Worm (Caenorhabditis elegans) whole organism, L4 larva: ENCODE measurements around the gene clec-3.

Experiments used
- D1046.2 ChIP-seq: fragments of 200-800 bp; sonication (Bioruptor generic); IDR thresholded peaks from 2 replicates; pipeline ENCODE4 v1.3.6; 2022; ENCODE audit warnings: missing genetic modification characterization, missing compliant biosample characterization
- F10B5.3 ChIP-seq: sonication (generic microtip); optimal IDR thresholded peaks from 2 replicates; lab custom pipeline; 2016; ENCODE audit warnings: mild to moderate bottlenecking, missing genetic modification characterization, missing compliant biosample characterization
- F26F4.8 ChIP-seq: fragments of 200-800 bp; sonication (Bioruptor generic); conservative IDR thresholded peaks from 2 replicates; pipeline ENCODE4 v1.3.6; 2022; ENCODE audit warnings: missing genetic modification characterization, missing compliant biosample characterization
- F44E2.7 ChIP-seq: fragments of 200-800 bp; sonication (Bioruptor generic); IDR thresholded peaks from 2 replicates; pipeline ENCODE4 v2.1.2; 2022; ENCODE audit warnings: missing genetic modification characterization, missing compliant biosample characterization
- R02D3.7 ChIP-seq: fragments of 150-350 bp; sonication (generic microtip); optimal IDR thresholded peaks from 3 replicates; lab custom pipeline; 2014; ENCODE audit warnings: missing biosample characterization, missing genetic modification characterization
- T20F7.1 ChIP-seq: fragments of 200-800 bp; sonication (Bioruptor generic); optimal IDR thresholded peaks from 2 replicates; lab custom pipeline; 2018; ENCODE audit warnings: mild to moderate bottlenecking, missing genetic modification characterization, missing compliant biosample characterization
- ZK546.5 ChIP-seq, 2 experiments: sonication (generic microtip); optimal IDR thresholded peaks; 2 replicates each; lab custom pipeline; 2017; ENCODE audit warnings: missing biosample characterization in 2 of 2, missing genetic modification characterization in 2 of 2
- aha-1 ChIP-seq: fragments of 150-350 bp; peaks from one replicate; lab custom pipeline; 2014; ENCODE audit warnings: missing biosample characterization, missing genetic modification characterization
- attf-4 ChIP-seq: sonication (generic microtip); optimal IDR thresholded peaks from 3 replicates; lab custom pipeline; 2017; ENCODE audit warnings: missing biosample characterization, missing genetic modification characterization
- ceh-32 ChIP-seq: sonication (generic microtip); optimal IDR thresholded peaks from 2 replicates; lab custom pipeline; 2016; ENCODE audit warnings: mild to moderate bottlenecking, missing genetic modification characterization, missing compliant biosample characterization; ENCODE audit not compliant: poor library complexity
- ceh-44 ChIP-seq: fragments of 200-800 bp; sonication (Bioruptor generic); IDR thresholded peaks from 2 replicates; pipeline ENCODE4 v1.3.6; 2022; ENCODE audit warnings: missing genetic modification reagents, missing genetic modification characterization, missing compliant biosample characterization
- ceh-82 ChIP-seq: sonication (generic microtip); optimal IDR thresholded peaks from 2 replicates; lab custom pipeline; 2017; ENCODE audit warnings: missing biosample characterization, missing genetic modification characterization
- ctbp-1 ChIP-seq: fragments of 200-800 bp; sonication (Bioruptor generic); IDR thresholded peaks from 2 replicates; pipeline ENCODE4 v1.3.6; 2022; ENCODE audit warnings: missing genetic modification reagents, missing genetic modification characterization, missing compliant biosample characterization
- daf-12 ChIP-seq: fragments of 150-350 bp; optimal IDR thresholded peaks from 2 replicates; lab custom pipeline; 2014; ENCODE audit warnings: missing biosample characterization, missing genetic modification reagents, missing genetic modification characterization
- daf-16 ChIP-seq, 3 experiments: sonication (generic microtip); optimal IDR thresholded peaks; 2 replicates each; lab custom pipeline; 2016 to 2017; ENCODE audit warnings: missing genetic modification characterization in 3 of 3, missing genetic modification reagents in 3 of 3, mild to moderate bottlenecking in 2 of 3, missing compliant biosample characterization in 2 of 3, missing biosample characterization in 1 of 3, moderate library complexity in 1 of 3
- egl-27 ChIP-seq: sonication (generic microtip); optimal IDR thresholded peaks from 3 replicates; lab custom pipeline; 2017; ENCODE audit warnings: missing biosample characterization, missing genetic modification reagents, missing genetic modification characterization
- egl-43 ChIP-seq: fragments of 200-800 bp; sonication (Bioruptor generic); IDR thresholded peaks from 2 replicates; pipeline ENCODE4 v1.3.6; 2022; ENCODE audit warnings: missing genetic modification reagents, missing genetic modification characterization, missing compliant biosample characterization
- fos-1 ChIP-seq: fragments of 150-350 bp; optimal IDR thresholded peaks from 2 replicates; lab custom pipeline; 2014; ENCODE audit warnings: missing biosample characterization, missing genetic modification characterization
- gei-8 ChIP-seq: fragments of 200-800 bp; sonication (Bioruptor generic); optimal IDR thresholded peaks from 2 replicates; lab custom pipeline; 2018; ENCODE audit warnings: mild to moderate bottlenecking, missing genetic modification characterization, missing compliant biosample characterization
- hlh-30 ChIP-seq: sonication (generic microtip); optimal IDR thresholded peaks from 2 replicates; lab custom pipeline; 2017; ENCODE audit warnings: antibody characterized with exemption, mild to moderate bottlenecking, missing genetic modification characterization, missing compliant biosample characterization; ENCODE audit not compliant: insufficient read depth
- jun-1 ChIP-seq: fragments of 150-350 bp; optimal IDR thresholded peaks from 2 replicates; lab custom pipeline; 2014; ENCODE audit warnings: missing biosample characterization, missing genetic modification reagents, missing genetic modification characterization
- lin-29 ChIP-seq: fragments of 200-800 bp; sonication (Bioruptor generic); IDR thresholded peaks from 2 replicates; pipeline ENCODE4 v1.3.6; 2022; ENCODE audit warnings: missing genetic modification reagents, missing genetic modification characterization, missing compliant biosample characterization
- lin-38 ChIP-seq: fragments of 200-800 bp; sonication (Bioruptor generic); IDR thresholded peaks from 2 replicates; pipeline ENCODE4 v1.3.6; 2022; ENCODE audit warnings: missing genetic modification reagents, missing genetic modification characterization, missing compliant biosample characterization
- lin-39 ChIP-seq: fragments of 150-350 bp; optimal IDR thresholded peaks from 2 replicates; lab custom pipeline; 2014; ENCODE audit warnings: missing biosample characterization, missing genetic modification reagents, missing genetic modification characterization
- madf-5 ChIP-seq, 2 experiments: fragments of 200-800 bp; sonication (Bioruptor generic); IDR thresholded peaks; 2 replicates each; pipeline ENCODE4 v1.3.6; 2022; ENCODE audit warnings: missing compliant biosample characterization in 2 of 2, missing genetic modification characterization in 2 of 2
- mdl-1 ChIP-seq, 2 experiments: fragments of 150-350 bp in 1 of 2; sonication (generic microtip) in 1 of 2; optimal IDR thresholded peaks; 2 replicates each; lab custom pipeline; 2014 to 2017; ENCODE audit warnings: missing biosample characterization in 2 of 2, missing genetic modification characterization in 2 of 2
- mep-1 ChIP-seq: fragments of 150-350 bp; sonication (generic microtip); optimal IDR thresholded peaks from 3 replicates; lab custom pipeline; 2014; ENCODE audit warnings: missing biosample characterization, missing genetic modification characterization
- mxl-3 ChIP-seq: fragments of 200-800 bp; sonication (Bioruptor generic); optimal IDR thresholded peaks from 2 replicates; lab custom pipeline; 2018; ENCODE audit warnings: mild to moderate bottlenecking, missing genetic modification characterization, missing compliant biosample characterization
- nhr-102 ChIP-seq: sonication (generic microtip); optimal IDR thresholded peaks from 2 replicates; lab custom pipeline; 2016; ENCODE audit warnings: mild to moderate bottlenecking, missing genetic modification characterization, moderate library complexity, missing compliant biosample characterization
- nhr-237 ChIP-seq: sonication (generic microtip); optimal IDR thresholded peaks from 2 replicates; lab custom pipeline; 2017; ENCODE audit warnings: missing biosample characterization, missing genetic modification characterization
- nhr-25 ChIP-seq: sonication (generic microtip); optimal IDR thresholded peaks from 2 replicates; lab custom pipeline; 2017; ENCODE audit warnings: missing genetic modification characterization, mild to moderate bottlenecking, missing compliant biosample characterization, antibody characterized with exemption, moderate library complexity, borderline replicate concordance; ENCODE audit not compliant: insufficient read depth
- nhr-76 ChIP-seq: fragments of 150-350 bp; optimal IDR thresholded peaks from 2 replicates; lab custom pipeline; 2014; ENCODE audit warnings: missing biosample characterization, missing genetic modification characterization
- nhr-77 ChIP-seq: fragments of 150-350 bp; optimal IDR thresholded peaks from 2 replicates; lab custom pipeline; 2014; ENCODE audit warnings: missing biosample characterization, missing genetic modification characterization
- php-3 ChIP-seq: fragments of 200-800 bp; sonication (Bioruptor generic); IDR thresholded peaks from 2 replicates; pipeline ENCODE4 v1.3.6; 2022; ENCODE audit warnings: missing genetic modification reagents, missing genetic modification characterization, missing compliant biosample characterization
- saeg-2 ChIP-seq: fragments of 200-800 bp; sonication (Bioruptor generic); IDR thresholded peaks from 2 replicates; pipeline ENCODE4 v1.3.6; 2022; ENCODE audit warnings: missing genetic modification reagents, missing genetic modification characterization, missing compliant biosample characterization
- sdz-12 ChIP-seq: fragments of 200-800 bp; sonication (Bioruptor generic); optimal IDR thresholded peaks from 2 replicates; lab custom pipeline; 2018; ENCODE audit warnings: mild to moderate bottlenecking, missing genetic modification characterization, missing compliant biosample characterization
- skn-1 ChIP-seq: fragments of 150-350 bp; optimal IDR thresholded peaks from 2 replicates; lab custom pipeline; 2014; ENCODE audit warnings: missing biosample characterization, missing genetic modification characterization
- snpc-1.2 ChIP-seq: fragments of 200-800 bp; sonication (Bioruptor generic); IDR thresholded peaks from 2 replicates; pipeline ENCODE4 v1.3.6; 2022; ENCODE audit warnings: missing genetic modification reagents, missing genetic modification characterization, missing compliant biosample characterization
- spr-1 ChIP-seq: sonication (generic microtip); optimal IDR thresholded peaks from 2 replicates; lab custom pipeline; 2016; ENCODE audit warnings: mild to moderate bottlenecking, missing genetic modification characterization, missing compliant biosample characterization
- spr-3 ChIP-seq: fragments of 200-800 bp; sonication (Bioruptor generic); optimal IDR thresholded peaks from 2 replicates; lab custom pipeline; 2018; ENCODE audit warnings: mild to moderate bottlenecking, missing genetic modification characterization, missing compliant biosample characterization
- unc-130 ChIP-seq: sonication (generic microtip); optimal IDR thresholded peaks from 2 replicates; lab custom pipeline; 2016; ENCODE audit warnings: missing genetic modification reagents, missing genetic modification characterization, missing compliant biosample characterization
- vab-7 ChIP-seq: fragments of 200-800 bp; sonication (Bioruptor generic); IDR thresholded peaks from 2 replicates; pipeline ENCODE4 v1.3.6; 2022; ENCODE audit warnings: missing genetic modification reagents, missing genetic modification characterization, missing compliant biosample characterization
- zag-1 ChIP-seq: fragments of 150-350 bp; optimal IDR thresholded peaks from 2 replicates; lab custom pipeline; 2014; ENCODE audit warnings: missing biosample characterization, missing genetic modification characterization
- zfp-2 ChIP-seq: sonication (generic microtip); optimal IDR thresholded peaks from 2 replicates; lab custom pipeline; 2016; ENCODE audit warnings: mild to moderate bottlenecking, missing genetic modification characterization, missing compliant biosample characterization
- zfp-3 ChIP-seq: fragments of 200-800 bp; sonication (Bioruptor generic); conservative IDR thresholded peaks from 2 replicates; pipeline ENCODE4 v1.3.6; 2022; ENCODE audit warnings: missing genetic modification reagents, missing genetic modification characterization, missing compliant biosample characterization
- zip-11 ChIP-seq: fragments of 200-800 bp; sonication (Bioruptor generic); IDR thresholded peaks from 2 replicates; pipeline ENCODE4 v1.3.6; 2022; ENCODE audit warnings: missing genetic modification characterization, missing compliant biosample characterization
- ztf-11 ChIP-seq: fragments of 150-350 bp; optimal IDR thresholded peaks from 2 replicates; lab custom pipeline; 2014; ENCODE audit warnings: missing biosample characterization, missing genetic modification characterization
- ztf-7 ChIP-seq: fragments of 150-350 bp; optimal IDR thresholded peaks from 2 replicates; lab custom pipeline; 2014; ENCODE audit warnings: missing biosample characterization, missing genetic modification characterization

The clec-3 gene

DNA sequence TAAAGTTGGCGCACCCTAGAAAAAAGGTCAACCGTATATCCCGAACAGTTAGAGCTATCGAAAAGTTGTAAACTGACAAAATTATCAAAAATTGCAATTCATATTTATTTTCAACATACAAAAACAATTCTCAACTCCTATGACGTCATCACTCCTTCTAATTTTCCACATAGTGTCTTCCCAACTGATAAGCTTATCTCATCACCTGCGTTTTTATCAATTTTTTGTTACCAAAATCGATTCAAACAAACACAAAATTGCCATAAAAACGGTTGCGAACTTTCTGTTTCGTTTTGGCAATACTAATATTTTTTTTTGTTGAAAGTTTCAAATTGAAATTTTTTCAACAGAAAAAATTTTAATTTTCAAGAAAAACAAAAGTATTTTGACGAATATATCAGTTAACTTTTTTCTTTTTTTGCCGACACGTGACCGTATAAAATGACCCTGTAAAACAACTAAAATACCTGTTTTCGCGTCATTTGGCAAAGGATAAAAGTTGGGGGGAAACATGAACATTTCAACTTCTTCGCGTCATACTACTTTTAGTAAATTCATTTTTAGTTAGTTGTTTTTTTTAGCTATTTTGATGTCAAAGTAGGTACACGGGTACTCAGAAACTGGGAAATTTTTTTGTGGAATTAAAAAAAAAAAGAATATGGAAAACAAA, 44.0 kb downstream of the clec-3 start (continued):
- TF ChIP-seq mdl-1 (tag; optimal IDR thresholded peaks at IDR 0.05; lab: Kevin White, UChicago) (peak in 1 of 2 experiments; percentile 12), attf-4 (tag; lab: Kevin White, UChicago) (no peak)

DNA sequence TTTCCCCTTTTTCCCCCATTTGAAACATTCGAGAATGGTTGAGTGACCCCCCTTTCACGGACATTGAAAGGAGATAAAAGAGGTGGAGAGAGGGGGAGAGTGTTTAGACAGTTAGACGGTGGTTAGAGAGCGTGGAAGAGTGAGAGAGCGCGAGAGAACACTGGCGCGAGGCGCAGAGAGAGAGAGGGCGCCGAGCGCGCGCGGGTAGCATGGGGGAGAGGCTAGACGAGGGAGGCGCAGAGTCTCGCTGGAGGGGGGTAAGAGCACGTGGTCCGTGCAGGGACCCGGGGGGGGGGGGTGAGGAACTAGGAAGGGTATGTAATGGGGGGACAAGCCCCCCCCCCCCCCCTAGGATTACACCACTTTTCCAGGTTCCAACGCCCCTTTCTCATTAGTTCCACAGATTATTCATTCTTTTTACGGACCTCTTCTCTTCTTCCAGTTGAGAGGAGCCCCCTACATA, 45.7 kb downstream of the clec-3 start:
- TF ChIP-seq zfp-3 (GFP tag; lab: Robert Waterston, UW) = peak; percentile 93
- peak in 1 of 2 experiments; percentile 44 for TF ChIP-seq daf-16 (GFP tag; optimal IDR thresholded peaks at IDR 0.05; lab: Kevin White, UChicago)
- peak; percentile 68 for TF ChIP-seq daf-16 (tag; optimal IDR thresholded peaks at IDR 0.05; lab: Kevin White, UChicago)
- TF ChIP-seq nhr-77 (tag; lab: Kevin White, UChicago) = peak; percentile 87
- no peak for TF ChIP-seq ceh-44
- no peak for TF ChIP-seq spr-1
- TF ChIP-seq nhr-25 = peak; percentile 93
- peak; percentile 83 for TF ChIP-seq vab-7 (GFP tag; lab: Robert Waterston, UW)
- TF ChIP-seq fos-1 (tag; lab: Kevin White, UChicago) = peak; percentile 74
- TF ChIP-seq lin-38 (GFP tag; lab: Robert Waterston, UW) = peak; percentile 80
- no peak for TF ChIP-seq egl-27 (tag; lab: Kevin White, UChicago)
- peak; percentile 35 for TF ChIP-seq skn-1
- no peak for TF ChIP-seq unc-130 (GFP tag; lab: Kevin White, UChicago)
- TF ChIP-seq R02D3.7 (tag; lab: Kevin White, UChicago) = no peak
- TF ChIP-seq ztf-11 (tag; lab: Kevin White, UChicago) = no peak
- TF ChIP-seq nhr-76 (tag; lab: Kevin White, UChicago) = peak; percentile 59
- no peak for TF ChIP-seq ceh-82
- TF ChIP-seq ctbp-1 = peak; percentile 98
- no peak for TF ChIP-seq zip-11 (GFP tag; lab: Robert Waterston, UW)
- TF ChIP-seq ztf-7 = no peak
- TF ChIP-seq jun-1 (tag; lab: Kevin White, UChicago) = peak; percentile 91
- no peak for TF ChIP-seq lin-39
- no peak for TF ChIP-seq F44E2.7 (GFP tag; lab: Robert Waterston, UW)
- peak; percentile 96 for TF ChIP-seq mep-1
- peak; percentile 97 for TF ChIP-seq hlh-30
- TF ChIP-seq zfp-2 (tag; lab: Kevin White, UChicago) = no peak
- TF ChIP-seq madf-5 (GFP tag; IDR thresholded peaks at IDR 0.05; lab: Robert Waterston, UW) = no peak
- peak; percentile 29 for TF ChIP-seq ceh-32 (tag; lab: Kevin White, UChicago)
- no peak for TF ChIP-seq ZK546.5 (tag; optimal IDR thresholded peaks at IDR 0.05; lab: Kevin White, UChicago)
- TF ChIP-seq aha-1 (tag; lab: Kevin White, UChicago) = peak; percentile 99
- TF ChIP-seq spr-3 (GFP tag; lab: Kevin White, UChicago) = peak; percentile 91
- TF ChIP-seq gei-8 = peak; percentile 98
- no peak for TF ChIP-seq nhr-237 (tag; lab: Kevin White, UChicago)
- peak; percentile 54 for TF ChIP-seq zag-1 (tag; lab: Kevin White, UChicago)
- TF ChIP-seq nhr-102 = peak; percentile 86
- peak; percentile 85 for TF ChIP-seq T20F7.1 (GFP tag; lab: Kevin White, UChicago)
- TF ChIP-seq F10B5.3 (tag; lab: Kevin White, UChicago) = peak; percentile 6
- TF ChIP-seq F26F4.8 = no peak
- peak; percentile 77 for TF ChIP-seq sdz-12 (GFP tag; lab: Kevin White, UChicago)
- TF ChIP-seq mxl-3 = peak; percentile 98
- TF ChIP-seq egl-43 (GFP tag; lab: Robert Waterston, UW) = peak; percentile 96
- TF ChIP-seq saeg-2 (GFP tag; lab: Robert Waterston, UW) = peak; percentile 98
- TF ChIP-seq lin-29 (GFP tag; lab: Robert Waterston, UW) = peak; percentile 93
- peak; percentile 58; the same call in 1 of the 2 replicates for TF ChIP-seq snpc-1.2
- TF ChIP-seq php-3 = peak; percentile 94
- TF ChIP-seq daf-12 = no peak
- peak; percentile 83; the same call in 1 of the 2 replicates for TF ChIP-seq D1046.2 (GFP tag; lab: Robert Waterston, UW)
